Fruit fly (Drosophila melanogaster): ENCODE results near the gene ouib.

The ouib gene

DNA sequence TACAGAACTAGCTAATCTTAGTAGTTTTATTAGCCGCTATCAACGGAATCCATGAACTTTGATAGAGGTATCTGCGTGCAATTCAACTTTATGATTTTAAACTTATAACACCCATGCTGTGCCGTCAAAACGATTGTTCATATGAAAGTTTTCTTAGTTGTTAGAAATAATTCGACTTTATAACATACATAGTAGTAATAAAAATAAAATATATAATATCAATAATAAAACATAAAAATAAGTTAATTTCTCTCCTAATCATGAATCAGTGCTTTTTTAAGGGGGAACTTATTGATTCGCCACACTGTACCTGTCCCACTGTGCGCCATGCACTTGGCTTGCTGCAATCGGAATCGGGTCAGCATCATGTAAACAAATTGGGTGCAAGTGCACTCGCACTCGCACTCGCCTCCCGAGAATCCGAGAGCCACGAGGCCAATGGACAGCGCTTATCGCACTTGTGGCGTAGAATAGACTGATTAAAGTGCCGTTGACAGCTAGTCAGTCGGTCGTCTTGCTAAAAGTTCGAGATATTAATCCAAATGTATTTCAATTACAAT lies 13.3 kb upstream of the ouib start (continued):
- TF ChIP-seq chinmo (GFP tag; IDR thresholded peaks at IDR 0.05; ENCODE audit: partially characterized antibody) (0 out of 4 replicates have a peak, but pooled peaks have one; percentile 35), Dbx (GFP tag; IDR thresholded peaks at IDR 0.05) (no peak), salm (tag; optimal IDR thresholded peaks at IDR 0.05) (no peak), MTF-1 (GFP tag; optimal IDR thresholded peaks at IDR 0.05; ENCODE audit: borderline replicate concordance) (no peak), al (GFP tag; IDR thresholded peaks at IDR 0.05) (no peak), HLH54F (GFP tag; optimal IDR thresholded peaks at IDR 0.05) (no peak), CG2199 (GFP tag; IDR thresholded peaks at IDR 0.05) (no peak), hth (optimal IDR thresholded peaks at IDR 0.05) (no peak), Hr78 (GFP tag; optimal IDR thresholded peaks at IDR 0.05) (peak in 1 of 2 experiments; percentile 86), HLH4C (GFP tag; IDR thresholded peaks at IDR 0.05; ENCODE audit: partially characterized antibody) (no peak), HLH3B (GFP tag; IDR thresholded peaks at IDR 0.05) (no peak), Atf3 (GFP tag; optimal IDR thresholded peaks at IDR 0.05) (no peak), CG32532 (GFP tag; IDR thresholded peaks at IDR 0.05) (no peak), CG4854 (GFP tag; optimal IDR thresholded peaks at IDR 0.05) (no peak), CG16863 (GFP tag; optimal IDR thresholded peaks at IDR 0.05) (no peak), nerfin-1 (tag; optimal IDR thresholded peaks at IDR 0.05) (no peak), rib (GFP tag; IDR thresholded peaks at IDR 0.05) (no peak), Elba2 (GFP tag; optimal IDR thresholded peaks at IDR 0.05) (no peak), Fer1 (GFP tag; optimal IDR thresholded peaks at IDR 0.05) (no peak), bcd (GFP tag; optimal IDR thresholded peaks at IDR 0.05) (no peak), danr (GFP tag; IDR thresholded peaks at IDR 0.05) (no peak), Blimp-1 (GFP tag; optimal IDR thresholded peaks at IDR 0.05) (peak; percentile 20), sens-2 (GFP tag; IDR thresholded peaks at IDR 0.05) (peak; percentile 60; the same call in 1 of the 2 replicates), CG6689 (GFP tag; IDR thresholded peaks at IDR 0.05) (no peak), CG7987 (GFP tag; optimal IDR thresholded peaks at IDR 0.05) (peak; percentile 18), org-1 (GFP tag; optimal IDR thresholded peaks at IDR 0.05) (no peak), CG3995 (GFP tag; optimal IDR thresholded peaks at IDR 0.05) (no peak), dmrt99B (tag; optimal IDR thresholded peaks at IDR 0.05) (peak; percentile 41), CG4404 (GFP tag; IDR thresholded peaks at IDR 0.05) (no peak), CG9727 (GFP tag; optimal IDR thresholded peaks at IDR 0.05) (no peak), sim (GFP tag; IDR thresholded peaks at IDR 0.05) (no peak), CG11093 (GFP tag; IDR thresholded peaks at IDR 0.05) (no peak), sob (GFP tag; IDR thresholded peaks at IDR 0.05) (no peak), seq (GFP tag; IDR thresholded peaks at IDR 0.05) (no peak), CG7963 (GFP tag; IDR thresholded peaks at IDR 0.05; ENCODE audit: partially characterized antibody) (no peak), stc (GFP tag; IDR thresholded peaks at IDR 0.05) (no peak), D19B (GFP tag; optimal IDR thresholded peaks at IDR 0.05) (no peak), CG17612 (GFP tag; IDR thresholded peaks at IDR 0.05) (no peak), vvl (GFP tag; IDR thresholded peaks at IDR 0.05) (no peak), Hmr (GFP tag; optimal IDR thresholded peaks at IDR 0.05) (no peak), cad (GFP tag; optimal IDR thresholded peaks at IDR 0.05) (no peak), Hsf (GFP tag; optimal IDR thresholded peaks at IDR 0.05) (no peak), tgo (GFP tag; IDR thresholded peaks at IDR 0.05) (no peak), CG12299 (tag; optimal IDR thresholded peaks at IDR 0.05) (no peak), CG5180 (GFP tag; optimal IDR thresholded peaks at IDR 0.05) (no peak), CG11456 (GFP tag; IDR thresholded peaks at IDR 0.05) (no peak), CG7786 (GFP tag; optimal IDR thresholded peaks at IDR 0.05) (no peak), Oli (tag; optimal IDR thresholded peaks at IDR 0.05) (peak; percentile 45), lola (GFP tag; optimal IDR thresholded peaks at IDR 0.05) (no peak), Scr (GFP tag; IDR thresholded peaks at IDR 0.05; ENCODE audit: partially characterized antibody) (no peak), gfzf (GFP tag; optimal IDR thresholded peaks at IDR 0.05) (no peak)
